Worm (Caenorhabditis elegans) whole organism, L1 larva: Measurements from ENCODE around the gene ZK673.11.
A peak's percentile ranks its signal among the peaks of the same experiment; 100 is the strongest.

Experiments
- C04F5.9 ChIP-seq: sonication (generic microtip); optimal IDR thresholded peaks from 2 replicates; lab custom pipeline; 2016; ENCODE audit warnings: missing genetic modification characterization, missing compliant biosample characterization
- C16A3.4 ChIP-seq: fragments of 150-350 bp; optimal IDR thresholded peaks from 2 replicates; lab custom pipeline; 2014; ENCODE audit warnings: missing biosample characterization, missing genetic modification characterization
- C34B4.2 ChIP-seq: sonication (generic microtip); optimal IDR thresholded peaks from 2 replicates; lab custom pipeline; 2017; ENCODE audit warnings: mild to moderate bottlenecking, missing genetic modification characterization, missing compliant biosample characterization
- F16B12.6 ChIP-seq: fragments of 150-350 bp; optimal IDR thresholded peaks from 2 replicates; lab custom pipeline; 2014; ENCODE audit warnings: missing biosample characterization, missing genetic modification characterization
- Y116A8C.19 ChIP-seq: sonication (generic microtip); optimal IDR thresholded peaks from 2 replicates; lab custom pipeline; 2016; ENCODE audit warnings: missing compliant biosample characterization, missing genetic modification characterization, borderline replicate concordance
- aha-1 ChIP-seq: fragments of 150-350 bp; optimal IDR thresholded peaks from 2 replicates; lab custom pipeline; 2014; ENCODE audit warnings: missing biosample characterization, missing genetic modification characterization
- alr-1 ChIP-seq: fragments of 200-800 bp; sonication (Bioruptor generic); optimal IDR thresholded peaks from 2 replicates; lab custom pipeline; 2018; ENCODE audit warnings: borderline replicate concordance, mild to moderate bottlenecking, missing genetic modification characterization, missing compliant biosample characterization
- ceh-63 ChIP-seq: fragments of 200-800 bp; sonication (Bioruptor generic); optimal IDR thresholded peaks from 2 replicates; lab custom pipeline; 2018; ENCODE audit warnings: mild to moderate bottlenecking, missing genetic modification characterization, missing compliant biosample characterization
- ceh-88 ChIP-seq: fragments of 200-800 bp; sonication (Bioruptor generic); IDR thresholded peaks from 2 replicates; pipeline ENCODE4 v1.3.6; 2022; ENCODE audit warnings: missing genetic modification characterization, missing compliant biosample characterization
- ces-1 ChIP-seq: fragments of 150-350 bp; optimal IDR thresholded peaks from 2 replicates; lab custom pipeline; 2014; ENCODE audit warnings: missing biosample characterization, missing genetic modification reagents, missing genetic modification characterization
- dsc-1 ChIP-seq: sonication (generic microtip); optimal IDR thresholded peaks from 2 replicates; lab custom pipeline; 2016; ENCODE audit warnings: mild to moderate bottlenecking, missing genetic modification characterization, missing compliant biosample characterization
- efl-1 ChIP-seq, 4 experiments: fragments of 150-350 bp; optimal IDR thresholded peaks in 3 of 4; peaks in 1 of 4; 1 replicate in 1 of 4; 2 replicates in 3 of 4; lab custom pipeline; 2014; ENCODE audit warnings: missing biosample characterization in 2 of 4, missing genetic modification characterization in 2 of 4, missing genetic modification reagents in 2 of 4
- egl-13 ChIP-seq: sonication (generic microtip); optimal IDR thresholded peaks from 2 replicates; lab custom pipeline; 2016; ENCODE audit warnings: missing genotype, missing genetic modification reagents, missing genetic modification characterization, missing compliant biosample characterization
- elt-2 ChIP-seq: sonication (generic microtip); optimal IDR thresholded peaks from 2 replicates; lab custom pipeline; 2016; ENCODE audit warnings: missing genetic modification characterization, mild to moderate bottlenecking, inconsistent platforms, missing compliant biosample characterization, missing genetic modification reagents
- ets-5 ChIP-seq: fragments of 200-800 bp; sonication (Bioruptor generic); IDR thresholded peaks from 2 replicates; pipeline ENCODE4 v1.3.6; 2022; ENCODE audit warnings: missing genetic modification characterization, missing compliant biosample characterization
- fkh-10 ChIP-seq: sonication (generic microtip); optimal IDR thresholded peaks from 2 replicates; lab custom pipeline; 2017; ENCODE audit warnings: missing biosample characterization, missing genetic modification reagents, missing genetic modification characterization
- fkh-8 ChIP-seq: sonication (generic microtip); optimal IDR thresholded peaks from 2 replicates; lab custom pipeline; 2016; ENCODE audit warnings: mild to moderate bottlenecking, missing genetic modification characterization, missing compliant biosample characterization
- fos-1 ChIP-seq: fragments of 150-350 bp; optimal IDR thresholded peaks from 2 replicates; lab custom pipeline; 2014; ENCODE audit warnings: missing biosample characterization, missing genetic modification characterization
- hlh-4 ChIP-seq: sonication (generic microtip); optimal IDR thresholded peaks from 2 replicates; lab custom pipeline; 2016; ENCODE audit warnings: mild to moderate bottlenecking, missing genetic modification characterization, missing compliant biosample characterization
- hpl-2 ChIP-seq: fragments of 150-350 bp; optimal IDR thresholded peaks from 2 replicates; lab custom pipeline; 2014; ENCODE audit warnings: missing biosample characterization, missing genetic modification reagents, missing genetic modification characterization
- irx-1 ChIP-seq: sonication (generic microtip); optimal IDR thresholded peaks from 2 replicates; lab custom pipeline; 2016; ENCODE audit warnings: missing genetic modification characterization, missing compliant biosample characterization
- jun-1 ChIP-seq: fragments of 150-350 bp; optimal IDR thresholded peaks from 2 replicates; lab custom pipeline; 2014; ENCODE audit warnings: missing biosample characterization, missing genetic modification reagents, missing genetic modification characterization
- lin-14 ChIP-seq: fragments of 200-800 bp; sonication (Bioruptor generic); optimal IDR thresholded peaks from 2 replicates; lab custom pipeline; 2018; ENCODE audit warnings: mild to moderate bottlenecking, missing genetic modification characterization, moderate library complexity, missing compliant biosample characterization
- lin-35 ChIP-seq, 2 experiments: fragments of 150-350 bp; optimal IDR thresholded peaks; 2 replicates each; lab custom pipeline; 2014; ENCODE audit warnings: missing biosample characterization in 2 of 2, missing genetic modification characterization in 2 of 2, missing genetic modification reagents in 2 of 2
- lin-39 ChIP-seq: fragments of 150-350 bp; optimal IDR thresholded peaks from 2 replicates; lab custom pipeline; 2014; ENCODE audit warnings: missing biosample characterization, missing genetic modification reagents, missing genetic modification characterization
- lsy-2 ChIP-seq, 2 experiments: fragments of 150-350 bp; optimal IDR thresholded peaks; 2 replicates each; lab custom pipeline; 2014; ENCODE audit warnings: missing biosample characterization in 2 of 2, missing genetic modification characterization in 2 of 2
- mdl-1 ChIP-seq, 2 experiments: fragments of 150-350 bp; optimal IDR thresholded peaks; 2 replicates each; lab custom pipeline; 2014 to 2017; ENCODE audit warnings: missing biosample characterization in 2 of 2, missing genetic modification characterization in 2 of 2, inconsistent platforms in 1 of 2
- mep-1 ChIP-seq: fragments of 150-350 bp; optimal IDR thresholded peaks from 2 replicates; lab custom pipeline; 2014; ENCODE audit warnings: missing biosample characterization, missing genetic modification characterization
- nhr-11 ChIP-seq: fragments of 150-350 bp; optimal IDR thresholded peaks from 2 replicates; lab custom pipeline; 2014; ENCODE audit warnings: missing biosample characterization, missing genetic modification characterization
- nhr-20 ChIP-seq: sonication (generic microtip); optimal IDR thresholded peaks from 2 replicates; lab custom pipeline; 2016; ENCODE audit warnings: mild to moderate bottlenecking, missing genetic modification characterization, missing compliant biosample characterization
- nhr-237 ChIP-seq: fragments of 150-350 bp; optimal IDR thresholded peaks from 2 replicates; lab custom pipeline; 2014; ENCODE audit warnings: missing biosample characterization, missing genetic modification characterization
- nhr-47 ChIP-seq: sonication (generic microtip); optimal IDR thresholded peaks from 2 replicates; lab custom pipeline; 2016; ENCODE audit warnings: mild to moderate bottlenecking, missing genetic modification characterization, moderate library complexity, missing compliant biosample characterization
- nhr-76 ChIP-seq: sonication (generic microtip); optimal IDR thresholded peaks from 2 replicates; lab custom pipeline; 2017; ENCODE audit warnings: missing biosample characterization, missing genetic modification characterization
- nhr-77 ChIP-seq: fragments of 150-350 bp; optimal IDR thresholded peaks from 2 replicates; lab custom pipeline; 2014; ENCODE audit warnings: missing biosample characterization, missing genetic modification characterization
- nhr-84 ChIP-seq: sonication (generic microtip); optimal IDR thresholded peaks from 2 replicates; lab custom pipeline; 2017; ENCODE audit warnings: missing biosample characterization, missing genetic modification characterization
- nhr-85 ChIP-seq: sonication (generic microtip); peaks from one replicate; lab custom pipeline; 2016; ENCODE audit warnings: missing genetic modification characterization, inconsistent platforms, missing compliant biosample characterization
- nhr-90 ChIP-seq: sonication (generic microtip); optimal IDR thresholded peaks from 2 replicates; lab custom pipeline; 2016; ENCODE audit warnings: mild to moderate bottlenecking, missing genetic modification characterization, missing compliant biosample characterization; ENCODE audit not compliant: poor library complexity
- pag-3 ChIP-seq: sonication (generic microtip); optimal IDR thresholded peaks from 2 replicates; lab custom pipeline; 2017; ENCODE audit warnings: missing genetic modification characterization, mild to moderate bottlenecking, missing compliant biosample characterization, antibody characterized with exemption, borderline replicate concordance; ENCODE audit not compliant: insufficient read depth
- pax-3 ChIP-seq: fragments of 200-800 bp; sonication (Bioruptor generic); optimal IDR thresholded peaks from 2 replicates; lab custom pipeline; 2018; ENCODE audit warnings: mild to moderate bottlenecking, missing genetic modification characterization, moderate library complexity, missing compliant biosample characterization
- rnt-1 ChIP-seq: sonication (generic microtip); optimal IDR thresholded peaks from 2 replicates; lab custom pipeline; 2016; ENCODE audit warnings: mild to moderate bottlenecking, missing genetic modification characterization, moderate library complexity, missing compliant biosample characterization
- skn-1 ChIP-seq: fragments of 150-350 bp; optimal IDR thresholded peaks from 2 replicates; lab custom pipeline; 2014; ENCODE audit warnings: missing biosample characterization, missing genetic modification characterization
- sup-37 ChIP-seq: fragments of 200-800 bp; sonication (Bioruptor generic); optimal IDR thresholded peaks from 2 replicates; lab custom pipeline; 2018; ENCODE audit warnings: mild to moderate bottlenecking, missing genetic modification characterization, missing compliant biosample characterization
- tbx-2 ChIP-seq: sonication (generic microtip); optimal IDR thresholded peaks from 2 replicates; lab custom pipeline; 2016; ENCODE audit warnings: missing genetic modification characterization, missing compliant biosample characterization
- tlp-1 ChIP-seq: fragments of 150-350 bp; optimal IDR thresholded peaks from 2 replicates; lab custom pipeline; 2014; ENCODE audit warnings: missing biosample characterization, missing genetic modification characterization
- unc-130 ChIP-seq: fragments of 150-350 bp; optimal IDR thresholded peaks from 2 replicates; lab custom pipeline; 2017; ENCODE audit warnings: missing biosample characterization, missing genetic modification characterization, inconsistent platforms
- unc-30 ChIP-seq: sonication (generic microtip); optimal IDR thresholded peaks from 2 replicates; lab custom pipeline; 2017; ENCODE audit warnings: missing biosample characterization, missing genetic modification characterization
- vab-15 ChIP-seq: sonication (generic microtip); optimal IDR thresholded peaks from 2 replicates; lab custom pipeline; 2017; ENCODE audit warnings: missing genotype, mild to moderate bottlenecking, missing genetic modification characterization, missing compliant biosample characterization
- xbp-1 ChIP-seq: sonication (generic microtip); optimal IDR thresholded peaks from 2 replicates; lab custom pipeline; 2016; ENCODE audit warnings: missing genetic modification characterization, missing compliant biosample characterization
- ztf-4 ChIP-seq: fragments of 150-350 bp; optimal IDR thresholded peaks from 2 replicates; lab custom pipeline; 2014; ENCODE audit warnings: missing biosample characterization, missing genetic modification characterization

ZK673.11 gene

ce11 chrII:10416332-10416863 lies 40.7 kb upstream of the ZK673.11 start, which contains the start of gene eif-2A (continued):
- peak; percentile 5 for TF ChIP-seq C16A3.4 (tag; lab: Kevin White, UChicago)
- TF ChIP-seq ces-1 (GFP tag; lab: Kevin White, UChicago) = no peak
- TF ChIP-seq ztf-4 (tag; lab: Kevin White, UChicago) = no peak
- TF ChIP-seq vab-15 = no peak
- no peak for TF ChIP-seq nhr-90 (tag; lab: Kevin White, UChicago)
- no peak for TF ChIP-seq hlh-4 (tag; lab: Kevin White, UChicago)
- TF ChIP-seq ceh-63 (GFP tag; lab: Kevin White, UChicago) = no peak
- no peak for TF ChIP-seq sup-37 (GFP tag; lab: Kevin White, UChicago)
- peak; percentile 79 to 97 for TF ChIP-seq lsy-2 (tag; optimal IDR thresholded peaks at IDR 0.05; lab: Kevin White, UChicago)
- TF ChIP-seq unc-30 (tag; lab: Kevin White, UChicago) = no peak
- peak in 1 of 2 experiments; percentile 44 for TF ChIP-seq efl-1 (optimal IDR thresholded peaks at IDR 0.05; lab: Kevin White, UChicago)
- peak in 1 of 2 experiments; percentile 50 for TF ChIP-seq efl-1 (GFP tag; optimal IDR thresholded peaks at IDR 0.05 in 1 of 2; lab: Kevin White, UChicago)
- TF ChIP-seq egl-13 = no peak
- no peak for TF ChIP-seq tbx-2 (tag; lab: Kevin White, UChicago)
- TF ChIP-seq rnt-1 (tag; lab: Kevin White, UChicago) = no peak
- TF ChIP-seq pax-3 (tag; lab: Kevin White, UChicago) = no peak
- no peak for TF ChIP-seq ets-5 (GFP tag; lab: Robert Waterston, UW)
- no peak for TF ChIP-seq fkh-10
- TF ChIP-seq hpl-2 (GFP tag; lab: Kevin White, UChicago) = no peak
- no peak for TF ChIP-seq aha-1 (tag; lab: Kevin White, UChicago)
- TF ChIP-seq lin-35 (GFP tag; optimal IDR thresholded peaks at IDR 0.05; lab: Kevin White, UChicago) = peak; percentile 25 to 41
- TF ChIP-seq nhr-84 (tag; lab: Kevin White, UChicago) = no peak
- TF ChIP-seq nhr-237 (tag; lab: Kevin White, UChicago) = no peak
- no peak for TF ChIP-seq unc-130 (tag; lab: Kevin White, UChicago)
- TF ChIP-seq nhr-85 = no peak
- no peak for TF ChIP-seq tlp-1 (tag; lab: Kevin White, UChicago)
- TF ChIP-seq nhr-47 (tag; lab: Kevin White, UChicago) = peak; percentile 7
- TF ChIP-seq lin-14 = no peak
- no peak for TF ChIP-seq nhr-11 (tag; lab: Kevin White, UChicago)
- no peak for TF ChIP-seq fos-1
- TF ChIP-seq elt-2 (tag; lab: Kevin White, UChicago) = no peak
- TF ChIP-seq irx-1 (tag; lab: Kevin White, UChicago) = no peak
- TF ChIP-seq jun-1 (tag; lab: Kevin White, UChicago) = no peak
- TF ChIP-seq pag-3 (tag; lab: Kevin White, UChicago) = no peak
- no peak for TF ChIP-seq xbp-1 (tag; lab: Kevin White, UChicago)
- TF ChIP-seq C34B4.2 = no peak
- TF ChIP-seq ceh-88 = no peak
- TF ChIP-seq nhr-76 (tag; lab: Kevin White, UChicago) = no peak
- TF ChIP-seq Y116A8C.19 (tag; lab: Kevin White, UChicago) = no peak
- no peak for TF ChIP-seq mdl-1 (tag; optimal IDR thresholded peaks at IDR 0.05; lab: Kevin White, UChicago)
- TF ChIP-seq mep-1 = peak; percentile 50
- TF ChIP-seq nhr-20 (tag; lab: Kevin White, UChicago) = no peak
- peak; percentile 75 for TF ChIP-seq F16B12.6 (tag; lab: Kevin White, UChicago)
- TF ChIP-seq fkh-8 (tag; lab: Kevin White, UChicago) = no peak
- no peak for TF ChIP-seq nhr-77 (tag; lab: Kevin White, UChicago)
- TF ChIP-seq dsc-1 (tag; lab: Kevin White, UChicago) = no peak
- no peak for TF ChIP-seq alr-1 (tag; lab: Kevin White, UChicago)
- TF ChIP-seq C04F5.9 (tag; lab: Kevin White, UChicago) = no peak
- no peak for TF ChIP-seq skn-1
- no peak for TF ChIP-seq lin-39 (tag; lab: Kevin White, UChicago)
